Worm (Caenorhabditis elegans) whole organism, young adult: ENCODE measurements around the gene xbx-3.

ENCODE experiments used
- cebp-2 ChIP-seq: fragments of 200-800 bp; sonication (Bioruptor generic); IDR thresholded peaks from 2 replicates; pipeline ENCODE4 v1.3.6; 2022; ENCODE audit warnings: missing genetic modification characterization, missing compliant biosample characterization
- ekl-4 ChIP-seq: fragments of 200-800 bp; sonication (Bioruptor generic); IDR thresholded peaks from 2 replicates; pipeline ENCODE4 v1.3.6; 2022; ENCODE audit warnings: missing genetic modification reagents, missing genetic modification characterization, missing compliant biosample characterization
- hlh-26 ChIP-seq: fragments of 200-800 bp; sonication (Bioruptor generic); conservative IDR thresholded peaks from 2 replicates; pipeline ENCODE4 v1.3.6; 2022; ENCODE audit warnings: missing genetic modification reagents, missing genetic modification characterization, missing compliant biosample characterization
- lin-26 ChIP-seq: fragments of 200-800 bp; sonication (Bioruptor generic); IDR thresholded peaks from 2 replicates; pipeline ENCODE4 v1.3.6; 2022; ENCODE audit warnings: missing genetic modification reagents, missing genetic modification characterization, missing compliant biosample characterization
- madf-3 ChIP-seq: fragments of 200-800 bp; sonication (Bioruptor generic); IDR thresholded peaks from 2 replicates; pipeline ENCODE4 v1.3.6; 2022; ENCODE audit warnings: missing genetic modification reagents, missing genetic modification characterization, missing compliant biosample characterization
- madf-8 ChIP-seq: fragments of 200-800 bp; sonication (Bioruptor generic); conservative IDR thresholded peaks from 2 replicates; pipeline ENCODE4 v1.3.6; 2022; ENCODE audit warnings: missing genetic modification reagents, missing genetic modification characterization, missing compliant biosample characterization

DNA sequence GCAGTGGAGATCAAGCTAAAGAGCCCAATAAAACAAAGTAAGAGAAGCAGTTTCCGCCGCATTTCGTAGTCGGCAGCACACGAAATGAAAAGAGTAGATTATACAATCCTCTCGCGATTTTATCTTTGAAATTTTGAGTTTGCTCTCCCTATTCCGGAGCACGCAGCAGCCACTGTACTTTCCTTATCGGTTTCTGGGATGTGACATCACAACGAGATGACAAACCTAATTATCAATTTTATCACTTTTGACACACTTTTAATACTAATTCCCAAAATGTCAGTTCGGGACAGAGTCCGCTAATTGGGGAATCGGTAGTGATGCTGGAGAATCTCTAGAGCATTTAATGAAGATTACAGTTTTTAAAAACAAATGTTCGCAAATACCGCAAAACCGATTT, 13.9 kb downstream of the xbx-3 start, which contains the start of gene T16G12.1:
- TF ChIP-seq madf-8 (GFP tag; lab: Robert Waterston, UW) (no peak), ekl-4 (GFP tag; lab: Robert Waterston, UW) (no peak), hlh-26 (no peak), cebp-2 (GFP tag; lab: Robert Waterston, UW) (no peak), lin-26 (GFP tag; lab: Robert Waterston, UW) (no peak), madf-3 (GFP tag; lab: Robert Waterston, UW) (no peak)
